Fruit fly (Drosophila melanogaster) whole organism, embryonic: Measurements from ENCODE around the gene GluClalpha.

Experiments used
- CG10543 ChIP-seq: fragments of 200-800 bp; sonication (Bioruptor generic); optimal IDR thresholded peaks from 3 replicates; lab custom pipeline; 2017; ENCODE audit warnings: missing biosample characterization, mild to moderate bottlenecking, missing genetic modification characterization, moderate library complexity
- CG10959 ChIP-seq: fragments of 200-800 bp; sonication (Bioruptor generic); IDR thresholded peaks from 2 replicates; pipeline ENCODE4 v1.3.6; 2022; ENCODE audit warnings: missing biosample characterization, missing genetic modification characterization
- CG16815 ChIP-seq: fragments of 200-800 bp; sonication (Bioruptor generic); optimal IDR thresholded peaks from 3 replicates; lab custom pipeline; 2017; ENCODE audit warnings: missing biosample characterization, mild to moderate bottlenecking, missing genetic modification characterization
- CG31388 ChIP-seq: fragments of 200-800 bp; sonication (Bioruptor generic); optimal IDR thresholded peaks from 2 replicates; lab custom pipeline; 2016; ENCODE audit warnings: missing biosample characterization, missing genetic modification characterization
- Hmr ChIP-seq: fragments of 200-800 bp; sonication (Bioruptor generic); optimal IDR thresholded peaks from 3 replicates; lab custom pipeline; 2017; ENCODE audit warnings: mild to moderate bottlenecking, missing biosample characterization, missing genetic modification reagents, missing genetic modification characterization
- bowl ChIP-seq: fragments of 200-800 bp; sonication (Bioruptor generic); IDR thresholded peaks from 2 replicates; pipeline ENCODE4 v1.3.6; 2022; ENCODE audit warnings: missing biosample characterization, missing genetic modification characterization
- inv ChIP-seq: fragments of 200-800 bp; sonication (Bioruptor generic); IDR thresholded peaks from 2 replicates; pipeline ENCODE4 v1.3.6; 2022; ENCODE audit warnings: missing biosample characterization, missing genetic modification characterization; ENCODE audit not compliant: partially characterized antibody
- sens-2 ChIP-seq: fragments of 200-800 bp; sonication (Bioruptor generic); IDR thresholded peaks from 2 replicates; pipeline ENCODE4 v1.3.6; 2022; ENCODE audit warnings: missing biosample characterization, missing genetic modification characterization
- sr ChIP-seq: fragments of 200-800 bp; sonication (Bioruptor generic); IDR thresholded peaks from 3 replicates; pipeline ENCODE4 v1.3.6; 2022; ENCODE audit warnings: missing biosample characterization, missing genetic modification characterization
- vvl ChIP-seq: fragments of 200-800 bp; sonication (Bioruptor generic); IDR thresholded peaks from 2 replicates; pipeline ENCODE4 v1.3.6; 2022; ENCODE audit warnings: missing biosample characterization, missing genetic modification characterization

DNA sequence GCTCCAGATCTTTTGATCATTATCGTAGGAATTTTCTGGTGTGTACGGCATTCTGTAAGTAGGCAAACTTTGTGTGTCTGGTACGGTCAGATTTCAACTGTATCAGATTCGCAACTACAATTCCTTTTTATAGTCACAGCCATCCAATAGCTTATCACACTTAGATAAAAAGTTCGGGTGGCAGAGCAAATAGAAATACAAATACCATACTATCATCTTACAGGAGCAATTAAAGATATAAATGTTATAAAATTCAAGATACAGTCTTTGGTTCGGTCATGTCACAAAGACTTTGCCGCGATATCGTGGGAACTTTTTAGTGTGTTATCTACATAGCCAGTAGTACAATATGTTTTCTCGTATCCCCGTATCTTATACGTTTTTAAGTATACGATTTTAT, 42.6 kb downstream of the GluClalpha start, which contains the start of gene Acsx1L:
- TF ChIP-seq CG16815 (GFP tag; lab: Kevin White, UChicago) (no peak), sr (no peak), bowl (GFP tag; lab: Robert Waterston, UW) (no peak), vvl (GFP tag; lab: Robert Waterston, UW) (no peak), sens-2 (GFP tag; lab: Robert Waterston, UW) (no peak), CG10543 (GFP tag; lab: Kevin White, UChicago) (no peak), inv (GFP tag; lab: Robert Waterston, UW) (no peak), CG31388 (GFP tag; lab: Kevin White, UChicago) (no peak), CG10959 (no peak), Hmr (GFP tag; lab: Kevin White, UChicago) (no peak)
